Worm (Caenorhabditis elegans) whole organism, L2 larva: ENCODE measurements around the gene trp-1.

Source experiments
- aly-2 ChIP-seq: fragments of 150-350 bp; optimal IDR thresholded peaks from 2 replicates; lab custom pipeline; 2014; ENCODE audit warnings: missing biosample characterization, missing genetic modification characterization
- ama-1 ChIP-seq: fragments of 150-350 bp; optimal IDR thresholded peaks from 2 replicates; lab custom pipeline; 2018; ENCODE audit warnings: inconsistent platforms
- blmp-1 ChIP-seq: sonication (generic microtip); optimal IDR thresholded peaks from 2 replicates; lab custom pipeline; 2017; ENCODE audit warnings: missing genetic modification characterization, mild to moderate bottlenecking, missing compliant biosample characterization, antibody characterized with exemption, moderate library complexity; ENCODE audit not compliant: insufficient read depth
- dmd-4 ChIP-seq: sonication (generic microtip); optimal IDR thresholded peaks from 2 replicates; lab custom pipeline; 2017; ENCODE audit warnings: missing biosample characterization, missing genetic modification characterization
- lin-13 ChIP-seq: fragments of 150-350 bp; optimal IDR thresholded peaks from 2 replicates; lab custom pipeline; 2014; ENCODE audit warnings: missing biosample characterization, missing genetic modification reagents, missing genetic modification characterization
- nhr-11 ChIP-seq: fragments of 150-350 bp; optimal IDR thresholded peaks from 2 replicates; lab custom pipeline; 2014; ENCODE audit warnings: missing biosample characterization, missing genetic modification characterization
- nhr-12 ChIP-seq: fragments of 150-350 bp; optimal IDR thresholded peaks from 2 replicates; lab custom pipeline; 2014; ENCODE audit warnings: missing biosample characterization, missing genetic modification characterization
- nhr-237 ChIP-seq: fragments of 150-350 bp; optimal IDR thresholded peaks from 2 replicates; lab custom pipeline; 2014; ENCODE audit warnings: missing biosample characterization, missing genetic modification characterization
- skn-1 ChIP-seq: sonication (generic microtip); optimal IDR thresholded peaks from 2 replicates; lab custom pipeline; 2017; ENCODE audit warnings: missing biosample characterization, missing genetic modification characterization
- unc-39 ChIP-seq: fragments of 150-350 bp; optimal IDR thresholded peaks from 2 replicates; lab custom pipeline; 2014; ENCODE audit warnings: missing biosample characterization, missing genetic modification characterization

ce11 chrIII:8560836-8561235, 25.9 kb downstream of the trp-1 start, which contains the start of gene acdh-6:
- TF ChIP-seq nhr-237 (no peak), dmd-4 (tag; lab: Kevin White, UChicago) (no peak), nhr-11 (no peak), blmp-1 (tag; lab: Kevin White, UChicago) (no peak), lin-13 (GFP tag; lab: Kevin White, UChicago) (no peak), skn-1 (no peak), nhr-12 (tag; lab: Kevin White, UChicago) (no peak), aly-2 (no peak), ama-1 (no peak), unc-39 (tag; lab: Kevin White, UChicago) (no peak)
